Fruit fly (Drosophila melanogaster) whole organism, embryonic: ENCODE results near the gene CG17344.

Experiments
- Ada2b ChIP-seq: fragments of 200-800 bp; sonication (Bioruptor generic); IDR thresholded peaks from 2 replicates; pipeline ENCODE4 v1.3.6; 2022; ENCODE audit warnings: missing biosample characterization, missing genetic modification characterization
- Awh ChIP-seq: fragments of 200-800 bp; sonication (Bioruptor generic); IDR thresholded peaks from 2 replicates; pipeline ENCODE4, ENCODE4 v1.3.6; 2022; ENCODE audit warnings: missing biosample characterization, missing genetic modification characterization
- B-H1 ChIP-seq: fragments of 200-800 bp; sonication (Bioruptor generic); IDR thresholded peaks from 3 replicates; pipeline ENCODE4 v1.3.6; 2022; ENCODE audit warnings: missing biosample characterization, missing genetic modification characterization
- B-H2 ChIP-seq: fragments of 200-800 bp; sonication (Bioruptor generic); optimal IDR thresholded peaks from 2 replicates; lab custom pipeline; 2018; ENCODE audit warnings: missing biosample characterization, mild to moderate bottlenecking, missing genetic modification characterization
- CG10147 ChIP-seq: fragments of 200-800 bp; sonication (Bioruptor generic); optimal IDR thresholded peaks from 2 replicates; lab custom pipeline; 2019; ENCODE audit warnings: missing biosample characterization, mild to moderate bottlenecking, missing genetic modification characterization, moderate library complexity
- CG12299 ChIP-seq: fragments of 200-800 bp; sonication (Bioruptor generic); optimal IDR thresholded peaks from 2 replicates; lab custom pipeline; 2018; ENCODE audit warnings: missing biosample characterization, mild to moderate bottlenecking, missing genetic modification characterization
- CG12942 ChIP-seq: fragments of 200-800 bp; sonication (Bioruptor generic); optimal IDR thresholded peaks from 3 replicates; lab custom pipeline; 2016; ENCODE audit warnings: missing biosample characterization, missing genetic modification characterization
- CG13123 ChIP-seq: fragments of 200-800 bp; sonication (Bioruptor generic); optimal IDR thresholded peaks from 2 replicates; lab custom pipeline; 2016; ENCODE audit warnings: missing biosample characterization, missing genetic modification characterization
- CG1603 ChIP-seq: fragments of 200-800 bp; sonication (Bioruptor generic); optimal IDR thresholded peaks from 2 replicates; lab custom pipeline; 2019; ENCODE audit warnings: missing biosample characterization, mild to moderate bottlenecking, missing genetic modification characterization, moderate library complexity
- CG16863 ChIP-seq: fragments of 200-800 bp; sonication (Bioruptor generic); optimal IDR thresholded peaks from 3 replicates; lab custom pipeline; 2016; ENCODE audit warnings: missing biosample characterization, missing genetic modification characterization
- CG30431 ChIP-seq: fragments of 200-800 bp; sonication (Bioruptor generic); optimal IDR thresholded peaks from 2 replicates; lab custom pipeline; 2017; ENCODE audit warnings: missing biosample characterization, missing genetic modification characterization
- CG33557 ChIP-seq: fragments of 200-800 bp; sonication (Bioruptor generic); optimal IDR thresholded peaks from 2 replicates; lab custom pipeline; 2019; ENCODE audit warnings: missing biosample characterization, mild to moderate bottlenecking, missing genetic modification characterization, moderate library complexity
- CG6813 ChIP-seq: fragments of 200-800 bp; sonication (Bioruptor generic); optimal IDR thresholded peaks from 2 replicates; lab custom pipeline; 2017; ENCODE audit warnings: missing biosample characterization, missing genetic modification characterization, mild to moderate bottlenecking, moderate library complexity, missing genetic modification reagents
- CG7963 ChIP-seq: fragments of 200-800 bp; sonication (Bioruptor generic); IDR thresholded peaks from 3 replicates; pipeline ENCODE4 v1.3.6; 2022; ENCODE audit warnings: missing biosample characterization, missing genetic modification characterization; ENCODE audit not compliant: partially characterized antibody
- CG8290 ChIP-seq, 3 experiments: fragments of 200-800 bp; sonication (Bioruptor generic); optimal IDR thresholded peaks; 2 replicates each; lab custom pipeline; 2016 to 2019; ENCODE audit warnings: missing biosample characterization in 3 of 3, missing genetic modification characterization in 3 of 3, mild to moderate bottlenecking in 2 of 3, moderate library complexity in 1 of 3
- CG9817 ChIP-seq: fragments of 200-800 bp; sonication (Bioruptor generic); optimal IDR thresholded peaks from 2 replicates; lab custom pipeline; 2018; ENCODE audit warnings: missing biosample characterization, mild to moderate bottlenecking, missing genetic modification characterization, moderate library complexity
- CG9876 ChIP-seq: fragments of 200-800 bp; sonication (Bioruptor generic); optimal IDR thresholded peaks from 2 replicates; lab custom pipeline; 2016; ENCODE audit warnings: missing biosample characterization, missing genetic modification characterization
- CTCF ChIP-seq: fragments of 200-800 bp; sonication (Bioruptor generic); optimal IDR thresholded peaks from 2 replicates; lab custom pipeline; 2017; ENCODE audit warnings: missing biosample characterization, mild to moderate bottlenecking, missing genetic modification characterization, moderate library complexity
- Camta ChIP-seq: fragments of 200-800 bp; sonication (Bioruptor generic); optimal IDR thresholded peaks from 2 replicates; lab custom pipeline; 2016; ENCODE audit warnings: missing biosample characterization, missing genetic modification characterization
- Drgx ChIP-seq: fragments of 200-800 bp; sonication (Bioruptor generic); IDR thresholded peaks from 2 replicates; pipeline ENCODE4 v1.3.6; 2022; ENCODE audit warnings: missing biosample characterization, missing genetic modification characterization
- Fer1 ChIP-seq: fragments of 200-800 bp; sonication (Bioruptor generic); optimal IDR thresholded peaks from 2 replicates; lab custom pipeline; 2017; ENCODE audit warnings: missing biosample characterization, mild to moderate bottlenecking, missing genetic modification characterization
- Fer2 ChIP-seq: fragments of 200-800 bp; sonication (Bioruptor generic); optimal IDR thresholded peaks from 2 replicates; lab custom pipeline; 2018; ENCODE audit warnings: missing biosample characterization, mild to moderate bottlenecking, missing genetic modification characterization, moderate library complexity
- HHEX ChIP-seq: fragments of 200-800 bp; sonication (Bioruptor generic); optimal IDR thresholded peaks from 3 replicates; lab custom pipeline; 2017; ENCODE audit warnings: missing biosample characterization, mild to moderate bottlenecking, missing genetic modification characterization, missing genetic modification reagents
- HLH4C ChIP-seq: fragments of 200-800 bp; sonication (Bioruptor generic); IDR thresholded peaks from 3 replicates; pipeline ENCODE4 v1.3.6; 2022; ENCODE audit warnings: missing biosample characterization, missing genetic modification characterization; ENCODE audit not compliant: partially characterized antibody
- HLH54F ChIP-seq: fragments of 200-800 bp; sonication (Bioruptor generic); optimal IDR thresholded peaks from 3 replicates; lab custom pipeline; 2016; ENCODE audit warnings: missing biosample characterization, missing genetic modification characterization
- Hr3 ChIP-seq: fragments of 200-800 bp; sonication (Bioruptor generic); optimal IDR thresholded peaks from 3 replicates; lab custom pipeline; 2016; ENCODE audit warnings: missing biosample characterization, missing genetic modification characterization
- Mad ChIP-seq: fragments of 200-800 bp; sonication (Bioruptor generic); optimal IDR thresholded peaks from 2 replicates; lab custom pipeline; 2016; ENCODE audit warnings: missing biosample characterization, missing genetic modification characterization
- NC2β ChIP-seq: fragments of 200-800 bp; sonication (Bioruptor generic); optimal IDR thresholded peaks from 2 replicates; lab custom pipeline; 2016; ENCODE audit warnings: missing biosample characterization, missing genetic modification characterization
- NFAT ChIP-seq: fragments of 200-800 bp; sonication (Bioruptor generic); IDR thresholded peaks from 2 replicates; pipeline ENCODE4 v1.3.6; 2022; ENCODE audit warnings: missing biosample characterization, missing genetic modification characterization
- Nf-YB ChIP-seq: fragments of 200-800 bp; sonication (Bioruptor generic); optimal IDR thresholded peaks from 3 replicates; lab custom pipeline; 2019; ENCODE audit warnings: missing biosample characterization, mild to moderate bottlenecking, missing genetic modification characterization, moderate library complexity
- Rx ChIP-seq: fragments of 200-800 bp; sonication (Bioruptor generic); IDR thresholded peaks from 2 replicates; pipeline ENCODE4 v1.3.6; 2022; ENCODE audit warnings: missing biosample characterization, missing genetic modification characterization
- Side ChIP-seq: fragments of 200-800 bp; sonication (Bioruptor generic); optimal IDR thresholded peaks from 2 replicates; lab custom pipeline; 2016; ENCODE audit warnings: missing biosample characterization, missing genetic modification characterization
- Sin3A ChIP-seq: fragments of >200 bp; optimal IDR thresholded peaks from 2 replicates; lab custom pipeline; 2018
- Sry-β ChIP-seq: fragments of 200-800 bp; sonication (Bioruptor generic); optimal IDR thresholded peaks from 2 replicates; lab custom pipeline; 2018; ENCODE audit warnings: missing biosample characterization, mild to moderate bottlenecking, missing genetic modification characterization, moderate library complexity
- Xbp1 ChIP-seq: fragments of 200-800 bp; sonication (Bioruptor generic); optimal IDR thresholded peaks from 3 replicates; lab custom pipeline; 2016; ENCODE audit warnings: missing biosample characterization, mild to moderate bottlenecking, missing genetic modification characterization
- bowl ChIP-seq: fragments of 200-800 bp; sonication (Bioruptor generic); IDR thresholded peaks from 2 replicates; pipeline ENCODE4 v1.3.6; 2022; ENCODE audit warnings: missing biosample characterization, missing genetic modification characterization
- chinmo ChIP-seq: fragments of 200-800 bp; sonication (Bioruptor generic); IDR thresholded peaks from 4 replicates; pipeline ENCODE4 v1.3.6; 2022; ENCODE audit warnings: missing biosample characterization, missing genetic modification characterization; ENCODE audit not compliant: partially characterized antibody
- croc ChIP-seq: fragments of 200-800 bp; sonication (Bioruptor generic); conservative IDR thresholded peaks from 3 replicates; pipeline ENCODE4 v1.3.6; 2022; ENCODE audit warnings: missing biosample characterization, missing genetic modification characterization
- danr ChIP-seq: fragments of 200-800 bp; sonication (Bioruptor generic); IDR thresholded peaks from 2 replicates; pipeline ENCODE4 v1.3.6; 2022; ENCODE audit warnings: missing biosample characterization, missing genetic modification characterization
- dm ChIP-seq: fragments of 200-800 bp; sonication (Bioruptor generic); optimal IDR thresholded peaks from 3 replicates; lab custom pipeline; 2016; ENCODE audit warnings: missing biosample characterization, missing genetic modification characterization
- dmrt99B ChIP-seq: fragments of 200-800 bp; sonication (Bioruptor generic); optimal IDR thresholded peaks from 2 replicates; lab custom pipeline; 2018; ENCODE audit warnings: missing biosample characterization, mild to moderate bottlenecking, missing genetic modification characterization, moderate library complexity
- fd64A ChIP-seq: fragments of 200-800 bp; sonication (Bioruptor generic); optimal IDR thresholded peaks from 3 replicates; lab custom pipeline; 2018; ENCODE audit warnings: missing biosample characterization, mild to moderate bottlenecking, missing genetic modification characterization
- gcm2 ChIP-seq: fragments of 200-800 bp; sonication (Bioruptor generic); optimal IDR thresholded peaks from 2 replicates; lab custom pipeline; 2016; ENCODE audit warnings: missing biosample characterization, missing genetic modification characterization
- insv ChIP-seq, 2 experiments: fragments of 200-800 bp; sonication (Bioruptor generic); optimal IDR thresholded peaks; 3 replicates each; lab custom pipeline; 2016 to 2018; ENCODE audit warnings: missing biosample characterization in 2 of 2, missing genetic modification characterization in 2 of 2
- kni ChIP-seq: fragments of 200-800 bp; sonication (Bioruptor generic); optimal IDR thresholded peaks from 3 replicates; lab custom pipeline; 2017; ENCODE audit warnings: mild to moderate bottlenecking, missing biosample characterization, missing genetic modification reagents, missing genetic modification characterization
- oc ChIP-seq: fragments of 200-800 bp; sonication (Bioruptor generic); optimal IDR thresholded peaks from 2 replicates; lab custom pipeline; 2018; ENCODE audit warnings: missing biosample characterization, mild to moderate bottlenecking, missing genetic modification characterization, moderate library complexity
- otp ChIP-seq: fragments of 200-800 bp; sonication (Bioruptor generic); IDR thresholded peaks from 3 replicates; pipeline ENCODE4, ENCODE4 v1.3.6; 2022; ENCODE audit warnings: missing biosample characterization, missing genetic modification characterization
- pb ChIP-seq: fragments of 200-800 bp; sonication (Bioruptor generic); optimal IDR thresholded peaks from 3 replicates; lab custom pipeline; 2016; ENCODE audit warnings: missing biosample characterization, missing genetic modification characterization
- pnt ChIP-seq: fragments of 200-800 bp; sonication (Bioruptor generic); optimal IDR thresholded peaks from 3 replicates; lab custom pipeline; 2016; ENCODE audit warnings: missing biosample characterization, missing genetic modification characterization
- repo ChIP-seq: fragments of 200-800 bp; sonication (Bioruptor generic); optimal IDR thresholded peaks from 2 replicates; lab custom pipeline; 2016; ENCODE audit warnings: missing biosample characterization, missing genetic modification characterization
- seq ChIP-seq: fragments of 200-800 bp; sonication (Bioruptor generic); IDR thresholded peaks from 2 replicates; pipeline ENCODE4 v1.3.6; 2022; ENCODE audit warnings: missing biosample characterization, missing genetic modification characterization
- vfl ChIP-seq: fragments of 200-800 bp; sonication (Bioruptor generic); optimal IDR thresholded peaks from 2 replicates; lab custom pipeline; 2016; ENCODE audit warnings: missing biosample characterization, missing genetic modification characterization

The CG17344 gene

DNA sequence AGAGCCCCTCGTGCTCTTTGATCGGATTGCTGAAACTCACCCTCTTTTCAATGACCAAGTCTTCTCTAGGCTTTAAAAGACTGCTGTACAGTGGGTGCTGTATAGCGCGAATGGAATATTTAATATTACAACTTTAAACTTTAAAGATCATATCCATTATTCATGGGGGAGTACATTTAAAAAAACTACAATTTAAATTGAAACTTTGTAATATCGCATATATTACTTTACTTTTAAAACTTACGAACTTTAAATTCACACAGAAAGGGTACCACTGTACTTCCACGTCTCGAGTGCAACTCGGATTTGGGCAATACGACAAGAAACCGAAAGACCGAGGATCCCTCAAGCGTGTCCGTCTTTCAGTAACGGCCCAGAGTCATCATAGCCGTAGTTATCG lies 42.9 kb upstream of the CG17344 start, which contains the start of gene Phlpp (continued):
- TF ChIP-seq insv (GFP tag; optimal IDR thresholded peaks at IDR 0.05; lab: Kevin White, UChicago) (no peak), Drgx (GFP tag; lab: Robert Waterston, UW) (peak; percentile 72), seq (peak; percentile 24; the same call in 1 of the 2 replicates), croc (peak; percentile 59), HLH54F (GFP tag; lab: Kevin White, UChicago) (no peak), CG16863 (GFP tag; lab: Kevin White, UChicago) (peak; percentile 10), Camta (peak; percentile 42), CG9817 (tag; lab: Kevin White, UChicago) (no peak), gcm2 (GFP tag; lab: Kevin White, UChicago) (no peak), chinmo (GFP tag; lab: Robert Waterston, UW) (no peak), kni (GFP tag; lab: Kevin White, UChicago) (no peak), NC2β (GFP tag; lab: Kevin White, UChicago) (no peak), dmrt99B (no peak), Fer2 (tag; lab: Kevin White, UChicago) (no peak), Sin3A (no peak), HHEX (GFP tag; lab: Kevin White, UChicago) (peak; percentile 8), CG8290 (GFP tag; optimal IDR thresholded peaks at IDR 0.05; lab: Kevin White, UChicago) (peak; percentile 14), CG8290 (tag; optimal IDR thresholded peaks at IDR 0.05; lab: Kevin White, UChicago) (no peak), Mad (GFP tag; lab: Kevin White, UChicago) (no peak), B-H1 (GFP tag; lab: Robert Waterston, UW) (no peak; the same call in 2 of the 3 replicates), CG7963 (GFP tag; lab: Robert Waterston, UW) (no peak), dm (GFP tag; lab: Kevin White, UChicago) (no peak), CG13123 (GFP tag; lab: Kevin White, UChicago) (no peak), CG12299 (tag; lab: Kevin White, UChicago) (no peak), CG9876 (GFP tag; lab: Kevin White, UChicago) (no peak), CG6813 (peak; percentile 49), Hr3 (GFP tag; lab: Kevin White, UChicago) (peak; percentile 4), Fer1 (peak; percentile 25), CG10147 (GFP tag; lab: Kevin White, UChicago) (no peak), NFAT (GFP tag; lab: Robert Waterston, UW) (no peak), pb (GFP tag; lab: Kevin White, UChicago) (no peak), Xbp1 (GFP tag; lab: Kevin White, UChicago) (peak; percentile 59), fd64A (GFP tag; lab: Kevin White, UChicago) (no peak), Ada2b (GFP tag; lab: Robert Waterston, UW) (peak; percentile 70), CG1603 (no peak), CG12942 (GFP tag; lab: Kevin White, UChicago) (no peak), oc (no peak), Sry-β (GFP tag; lab: Kevin White, UChicago) (no peak), HLH4C (no peak), CG30431 (no peak), danr (GFP tag; lab: Robert Waterston, UW) (no peak), vfl (no peak), repo (GFP tag; lab: Kevin White, UChicago) (no peak), CTCF (no peak), Awh (0 out of 2 replicates have a peak, but pooled peaks have one; percentile 51), pnt (GFP tag; lab: Kevin White, UChicago) (peak; percentile 8), otp (GFP tag; lab: Robert Waterston, UW) (0 out of 3 replicates have a peak, but pooled peaks have one; percentile 24), B-H2 (GFP tag; lab: Kevin White, UChicago) (no peak), bowl (no peak), CG33557 (GFP tag; lab: Kevin White, UChicago) (peak; percentile 15), Rx (GFP tag; lab: Robert Waterston, UW) (peak; percentile 59), Nf-YB (GFP tag; lab: Kevin White, UChicago) (no peak), Side (peak; percentile 23)
